Fruit fly (Drosophila melanogaster): ENCODE results near the gene CG34049.

CG34049 gene

DNA sequence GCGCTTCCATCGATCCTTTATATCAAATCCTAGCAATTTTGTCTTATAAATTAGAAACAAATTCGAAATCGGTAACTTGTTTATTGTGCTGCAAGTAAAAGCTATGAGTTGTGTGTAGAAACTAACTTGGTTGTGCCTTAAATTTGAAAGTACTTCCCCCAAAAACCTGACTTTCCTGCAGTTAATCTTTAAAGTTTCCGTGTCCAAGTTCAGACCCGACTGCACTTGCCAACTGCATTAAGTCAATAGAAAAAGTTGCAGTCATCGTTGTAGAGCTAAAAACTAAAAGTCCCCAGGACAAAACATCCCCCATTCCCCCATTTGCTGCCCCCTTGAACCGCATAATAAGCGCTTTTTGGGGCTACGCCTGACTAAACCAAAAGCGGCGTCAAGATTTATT, 24.6 kb downstream of the CG34049 start, which contains the start of gene Tengl1:
TSS of gene Tengl1 (minus strand) at position 101 of the 400 bp plus-strand sequence.
- TF ChIP-seq jim (GFP tag; optimal IDR thresholded peaks at IDR 0.05) (no peak), N (GFP tag; optimal IDR thresholded peaks at IDR 0.05) (no peak)

DNA sequence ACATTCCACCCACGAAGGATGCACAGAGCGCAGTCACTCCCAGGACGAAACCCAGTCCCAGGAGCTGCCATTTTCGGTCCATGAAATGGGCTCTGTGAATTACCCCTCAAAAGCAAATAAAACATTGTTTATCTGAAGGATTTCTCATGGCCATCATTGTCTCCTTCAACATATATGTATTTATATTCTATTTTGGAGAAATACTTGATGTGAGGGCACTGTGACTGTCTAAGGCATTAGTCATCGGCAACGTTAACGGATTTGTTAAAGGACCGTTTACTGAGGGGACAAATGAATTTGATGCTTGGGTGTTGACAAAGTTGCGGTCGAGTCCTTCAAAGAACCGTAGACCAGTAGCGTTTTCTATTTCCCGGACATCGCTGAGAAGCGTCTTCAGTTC, 25.8 kb downstream of the CG34049 start, which contains the start of gene Tengl2:
TSS of gene Tengl2 (minus strand) at position 101 of the 400 bp plus-strand sequence.
- TF ChIP-seq Mio (GFP tag; optimal IDR thresholded peaks at IDR 0.05): no peak
- no peak for TF ChIP-seq tai (GFP tag; optimal IDR thresholded peaks at IDR 0.05)
- no peak for TF ChIP-seq sage (GFP tag; optimal IDR thresholded peaks at IDR 0.05)
- no peak for TF ChIP-seq fru (GFP tag; optimal IDR thresholded peaks at IDR 0.05)
- no peak for TF ChIP-seq usp (GFP tag; optimal IDR thresholded peaks at IDR 0.05)
- TF ChIP-seq rgr (GFP tag; optimal IDR thresholded peaks at IDR 0.05): no peak
- TF ChIP-seq Rel (GFP tag; optimal IDR thresholded peaks at IDR 0.05): no peak
- TF ChIP-seq Rel (tag; optimal IDR thresholded peaks at IDR 0.05): no peak
- no peak for TF ChIP-seq OdsH (GFP tag; optimal IDR thresholded peaks at IDR 0.05)
- no peak for TF ChIP-seq dsf (GFP tag; optimal IDR thresholded peaks at IDR 0.05; ENCODE audit: borderline replicate concordance)
- TF ChIP-seq ey (GFP tag; optimal IDR thresholded peaks at IDR 0.05): no peak
- no peak for TF ChIP-seq sv (GFP tag; optimal IDR thresholded peaks at IDR 0.05)
- no peak for TF ChIP-seq GATAd (GFP tag; optimal IDR thresholded peaks at IDR 0.05)
- TF ChIP-seq Abd-B (GFP tag; optimal IDR thresholded peaks at IDR 0.05): no peak
- no peak for TF ChIP-seq Sp1 (GFP tag; optimal IDR thresholded peaks at IDR 0.05)
- no peak for TF ChIP-seq woc (GFP tag; optimal IDR thresholded peaks at IDR 0.05)
- TF ChIP-seq brk (GFP tag; optimal IDR thresholded peaks at IDR 0.05): no peak
- TF ChIP-seq dmrt93B (GFP tag; optimal IDR thresholded peaks at IDR 0.05): no peak
- TF ChIP-seq Hr78 (GFP tag; optimal IDR thresholded peaks at IDR 0.05): no peak
- TF ChIP-seq Vsx2 (GFP tag; optimal IDR thresholded peaks at IDR 0.05; ENCODE audit: partially characterized antibody): no peak

DNA sequence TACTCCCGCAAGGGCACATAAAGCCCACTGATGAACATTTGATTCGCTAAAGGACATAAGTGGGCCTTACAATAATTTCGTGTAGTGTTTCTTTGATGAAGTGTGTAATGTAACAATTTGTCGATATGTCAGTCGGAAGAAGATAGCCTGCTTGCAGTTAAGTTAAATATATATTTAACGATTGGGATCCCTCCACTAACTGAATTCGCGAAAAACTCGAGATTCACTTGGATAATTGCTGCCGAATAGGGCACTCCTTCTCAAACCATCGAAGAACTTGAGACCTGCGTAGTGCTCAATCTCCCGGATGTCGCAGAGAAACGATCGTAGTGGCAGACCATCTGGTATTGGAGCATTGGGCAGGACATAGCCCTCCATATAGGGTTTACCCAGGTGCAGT, 27.0 kb downstream of the CG34049 start, which contains the start of gene Tengl3:
TSS of gene Tengl3 (minus strand) at position 101 of the 400 bp plus-strand sequence.
- TF ChIP-seq lola (GFP tag; optimal IDR thresholded peaks at IDR 0.05): no peak
- no peak for TF ChIP-seq dsf (GFP tag; optimal IDR thresholded peaks at IDR 0.05; ENCODE audit: borderline replicate concordance)
- no peak for TF ChIP-seq h (GFP tag; optimal IDR thresholded peaks at IDR 0.05)
- no peak for TF ChIP-seq Hr83 (GFP tag; optimal IDR thresholded peaks at IDR 0.05; ENCODE audit: poor library complexity, severe bottlenecking)
- TF ChIP-seq Dif (GFP tag; optimal IDR thresholded peaks at IDR 0.05; ENCODE audit: partially characterized antibody): no peak
- TF ChIP-seq Abd-B (GFP tag; optimal IDR thresholded peaks at IDR 0.05): no peak
- TF ChIP-seq Hnf4 (GFP tag; optimal IDR thresholded peaks at IDR 0.05): no peak
- no peak for TF ChIP-seq sv (GFP tag; optimal IDR thresholded peaks at IDR 0.05)
- TF ChIP-seq N (GFP tag; optimal IDR thresholded peaks at IDR 0.05): no peak
- TF ChIP-seq GATAd (GFP tag; optimal IDR thresholded peaks at IDR 0.05): no peak
- no peak for TF ChIP-seq Hr78 (GFP tag; optimal IDR thresholded peaks at IDR 0.05)
- no peak for TF ChIP-seq ey (GFP tag; optimal IDR thresholded peaks at IDR 0.05)
- TF ChIP-seq pan (optimal IDR thresholded peaks at IDR 0.05): no peak
- no peak for TF ChIP-seq Sp1 (GFP tag; optimal IDR thresholded peaks at IDR 0.05)
- TF ChIP-seq CG9705 (GFP tag; optimal IDR thresholded peaks at IDR 0.05): no peak
- no peak for TF ChIP-seq CrebA (GFP tag; optimal IDR thresholded peaks at IDR 0.05; ENCODE audit: borderline replicate concordance)
- no peak for TF ChIP-seq fru (GFP tag; optimal IDR thresholded peaks at IDR 0.05)
- no peak for TF ChIP-seq brk (GFP tag; optimal IDR thresholded peaks at IDR 0.05)

DNA sequence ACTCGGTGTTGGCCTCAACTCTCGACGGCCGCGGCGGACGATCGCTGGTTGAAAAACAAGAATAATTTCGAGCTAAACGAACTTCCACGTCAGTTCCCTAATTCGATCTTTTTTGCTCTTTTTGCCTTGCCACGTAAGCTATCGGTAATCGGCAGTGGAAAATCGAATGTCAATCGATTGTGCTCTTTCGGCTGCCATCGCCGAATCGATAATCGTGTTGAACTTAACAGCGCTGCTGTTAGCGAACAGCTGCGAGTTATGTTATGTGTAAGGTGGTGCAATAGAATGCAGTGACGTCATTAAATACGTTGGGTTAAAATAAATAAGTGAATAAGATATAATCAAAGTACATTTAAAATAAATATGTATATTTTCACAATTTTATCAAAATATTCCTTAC, 28.4 kb downstream of the CG34049 start, which contains the start of gene Sec24CD:
TSS of gene Sec24CD (minus strand) at position 123 of the 400 bp plus-strand sequence.
- TF ChIP-seq OdsH (GFP tag; optimal IDR thresholded peaks at IDR 0.05) (peak; percentile 24), h (GFP tag; optimal IDR thresholded peaks at IDR 0.05) (peak; percentile 13), woc (GFP tag; optimal IDR thresholded peaks at IDR 0.05) (peak; percentile 86), CrebA (GFP tag; optimal IDR thresholded peaks at IDR 0.05; ENCODE audit: borderline replicate concordance) (peak; percentile 94), usp (GFP tag; optimal IDR thresholded peaks at IDR 0.05) (no peak)

DNA sequence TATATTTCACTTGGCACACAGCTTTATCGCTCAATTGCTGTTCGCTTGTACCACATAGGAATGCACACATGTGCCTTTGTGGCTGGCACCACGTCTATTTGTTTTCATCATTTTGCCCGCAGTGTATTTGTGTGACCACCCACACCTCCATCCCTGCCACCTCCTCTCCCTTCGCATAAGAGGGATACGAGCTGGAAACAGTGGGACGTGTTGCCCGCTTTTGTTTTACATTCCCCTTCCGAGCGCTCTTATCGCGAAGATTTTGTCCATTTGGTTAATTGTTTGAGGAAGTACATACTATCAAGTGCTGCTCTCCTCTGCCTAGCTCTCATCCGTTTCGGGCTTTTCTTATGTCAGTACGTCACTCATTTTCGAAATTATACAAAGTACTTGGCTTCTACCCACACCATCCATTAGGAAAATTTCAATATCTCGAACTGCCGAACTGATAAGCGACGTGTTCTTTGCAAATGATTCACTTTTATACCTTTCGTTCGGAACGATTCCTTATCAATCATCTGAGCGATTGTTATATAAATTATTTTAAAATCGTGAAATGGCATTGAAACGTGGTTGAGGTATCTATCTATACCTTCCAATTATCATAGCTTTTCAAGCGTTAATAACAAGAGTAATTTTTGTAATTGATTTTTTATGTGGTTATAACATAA, 36.8 kb downstream of the CG34049 start:
- TF ChIP-seq Dif (GFP tag; optimal IDR thresholded peaks at IDR 0.05; ENCODE audit: partially characterized antibody) (no peak), dl (GFP tag; optimal IDR thresholded peaks at IDR 0.05; ENCODE audit: insufficient read depth in 1 of 2, partially characterized antibody in 2 of 2) (no peak), woc (GFP tag; optimal IDR thresholded peaks at IDR 0.05) (no peak), h (GFP tag; optimal IDR thresholded peaks at IDR 0.05) (peak; percentile 42), Rel (GFP tag; optimal IDR thresholded peaks at IDR 0.05) (no peak), Rel (tag; optimal IDR thresholded peaks at IDR 0.05) (peak; percentile 16), Hr83 (GFP tag; optimal IDR thresholded peaks at IDR 0.05; ENCODE audit: poor library complexity, severe bottlenecking) (peak; percentile 7), tai (GFP tag; optimal IDR thresholded peaks at IDR 0.05) (no peak), CrebA (GFP tag; optimal IDR thresholded peaks at IDR 0.05; ENCODE audit: borderline replicate concordance) (no peak), psq (GFP tag; optimal IDR thresholded peaks at IDR 0.05) (peak; percentile 52)

All from whole organism, wandering third instar larva.